Fruit fly (Drosophila melanogaster): ENCODE data around the gene CG6462.

CG6462 gene

DNA sequence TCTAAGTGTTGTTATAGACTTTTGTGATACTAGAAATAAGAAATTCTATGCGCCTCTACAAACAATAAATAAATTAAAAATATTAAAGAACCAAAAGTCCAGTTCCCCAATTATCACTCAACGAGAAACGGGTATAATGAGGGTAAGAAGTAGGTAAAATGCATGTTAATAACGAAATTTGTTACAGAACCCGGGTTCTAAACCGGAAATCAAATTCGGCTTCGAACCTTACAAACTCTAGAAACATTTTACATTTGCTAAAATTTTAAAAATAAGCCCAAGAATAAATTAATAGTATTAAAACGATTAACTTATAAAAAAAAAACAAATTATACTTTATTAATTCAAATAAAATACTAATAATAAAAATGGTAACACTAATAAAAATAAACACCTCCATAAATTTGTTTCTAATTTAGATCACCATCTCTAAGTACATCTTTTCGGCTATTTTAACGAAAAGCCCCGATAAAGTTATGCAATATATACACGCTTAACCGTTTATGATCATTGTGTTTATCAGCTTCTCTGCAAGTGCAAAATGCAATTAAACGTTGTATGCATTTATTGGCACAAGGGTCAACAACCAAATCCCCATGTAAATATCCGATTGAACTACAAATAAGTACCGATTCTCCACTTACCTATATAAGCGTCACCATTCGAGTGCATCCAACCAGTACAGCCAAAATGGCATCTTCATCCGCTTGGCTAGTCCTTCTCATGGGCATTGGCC is 34.7 kb downstream of the CG6462 start, which contains the start of gene CG6602 (continued):
- TF ChIP-seq Sox102F (GFP tag; optimal IDR thresholded peaks at IDR 0.05), result peak; percentile 0
- TF ChIP-seq org-1 (GFP tag; optimal IDR thresholded peaks at IDR 0.05), result peak; percentile 14
- TF ChIP-seq MBD-R2 (GFP tag; IDR thresholded peaks at IDR 0.05), result peak; percentile 43; the same call in 1 of the 2 replicates
- peak; percentile 66 for TF ChIP-seq CG14441 (GFP tag; IDR thresholded peaks at IDR 0.05)
- no peak for TF ChIP-seq prd (optimal IDR thresholded peaks at IDR 0.05)
- peak; percentile 42; the same call in 2 of the 3 replicates for TF ChIP-seq prd (GFP tag; IDR thresholded peaks at IDR 0.05)
- TF ChIP-seq Med (GFP tag), result peak; percentile 92
- TF ChIP-seq sna (GFP tag; IDR thresholded peaks at IDR 0.05; ENCODE audit: partially characterized antibody), result no peak
- TF ChIP-seq ato (GFP tag; IDR thresholded peaks at IDR 0.05; ENCODE audit: partially characterized antibody), result no peak
- peak; percentile 26 for TF ChIP-seq Six4 (GFP tag; optimal IDR thresholded peaks at IDR 0.05)
- TF ChIP-seq CG1233 (GFP tag; optimal IDR thresholded peaks at IDR 0.05), result peak; percentile 70
- TF ChIP-seq Doc3 (GFP tag; IDR thresholded peaks at IDR 0.05; ENCODE audit: partially characterized antibody), result no peak
- peak; percentile 53 for TF ChIP-seq NC2β (GFP tag; optimal IDR thresholded peaks at IDR 0.05)
- no peak for TF ChIP-seq CG17186 (GFP tag; optimal IDR thresholded peaks at IDR 0.05)
- TF ChIP-seq CG14014 (GFP tag; IDR thresholded peaks at IDR 0.05), result peak; percentile 67
- TF ChIP-seq E2f1 (GFP tag; IDR thresholded peaks at IDR 0.05), result peak; percentile 74
- no peak for TF ChIP-seq dan (GFP tag; IDR thresholded peaks at IDR 0.05)
- no peak for TF ChIP-seq CG14965 (GFP tag; optimal IDR thresholded peaks at IDR 0.05; ENCODE audit: borderline replicate concordance)
- TF ChIP-seq HHEX (GFP tag; optimal IDR thresholded peaks at IDR 0.05), result peak; percentile 85
- TF ChIP-seq CG11093 (GFP tag; IDR thresholded peaks at IDR 0.05), result no peak
- peak; percentile 14 for TF ChIP-seq CG13624 (GFP tag; optimal IDR thresholded peaks at IDR 0.05)
- peak; percentile 55 for TF ChIP-seq CG8089 (GFP tag; optimal IDR thresholded peaks at IDR 0.05)
- no peak for TF ChIP-seq lola (GFP tag; optimal IDR thresholded peaks at IDR 0.05)
- peak; percentile 32 for TF ChIP-seq Dad (GFP tag; optimal IDR thresholded peaks at IDR 0.05)
- no peak for TF ChIP-seq CG2129 (GFP tag; IDR thresholded peaks at IDR 0.05; ENCODE audit: partially characterized antibody)
- TF ChIP-seq Dref (GFP tag; IDR thresholded peaks at IDR 0.05), result no peak
- no peak for TF ChIP-seq eve (GFP tag; optimal IDR thresholded peaks at IDR 0.05)
- TF ChIP-seq oc (tag; optimal IDR thresholded peaks at IDR 0.05), result no peak
- peak; percentile 52 for TF ChIP-seq CG12391 (tag; optimal IDR thresholded peaks at IDR 0.05)
- TF ChIP-seq sens-2 (GFP tag; IDR thresholded peaks at IDR 0.05), result peak; percentile 67; the same call in 1 of the 2 replicates
- TF ChIP-seq HLH54F (GFP tag; optimal IDR thresholded peaks at IDR 0.05), result peak; percentile 45
- peak; percentile 59 for TF ChIP-seq CG34376 (GFP tag; optimal IDR thresholded peaks at IDR 0.05)
- no peak for TF ChIP-seq CG10431 (GFP tag; optimal IDR thresholded peaks at IDR 0.05)
- peak; percentile 77 for TF ChIP-seq CG1024 (GFP tag; IDR thresholded peaks at IDR 0.05)
- TF ChIP-seq CoRest (tag; optimal IDR thresholded peaks at IDR 0.05), result peak; percentile 53
- TF ChIP-seq btn (GFP tag; optimal IDR thresholded peaks at IDR 0.05), result no peak
- no peak for TF ChIP-seq CG30020 (tag; optimal IDR thresholded peaks at IDR 0.05)
- peak; percentile 42 for TF ChIP-seq CG11723 (GFP tag; optimal IDR thresholded peaks at IDR 0.05)
- TF ChIP-seq CG7357 (GFP tag; IDR thresholded peaks at IDR 0.05), result 0 out of 3 replicates have a peak, but pooled peaks have one; percentile 43
- TF ChIP-seq Opbp (GFP tag; IDR thresholded peaks at IDR 0.05; ENCODE audit: partially characterized antibody), result no peak
- peak; percentile 60 for TF ChIP-seq Camta (GFP tag; optimal IDR thresholded peaks at IDR 0.05)
- peak; percentile 43 for TF ChIP-seq CG5245 (GFP tag; optimal IDR thresholded peaks at IDR 0.05)
- peak; percentile 73 for TF ChIP-seq CG31224 (GFP tag; IDR thresholded peaks at IDR 0.05)
- peak; percentile 8 for TF ChIP-seq Myb (GFP tag; optimal IDR thresholded peaks at IDR 0.05)
- TF ChIP-seq CG8478 (optimal IDR thresholded peaks at IDR 0.05), result no peak
- no peak for TF ChIP-seq NK7.1 (GFP tag; optimal IDR thresholded peaks at IDR 0.05)
- TF ChIP-seq tll (GFP tag; optimal IDR thresholded peaks at IDR 0.05), result no peak
- TF ChIP-seq cwo (GFP tag; optimal IDR thresholded peaks at IDR 0.05), result no peak
- no peak; the same call in 1 of the 2 replicates for TF ChIP-seq Taf1 (GFP tag; IDR thresholded peaks at IDR 0.05)
